Comparison of ENCODE assay signal across 1 fruit fly cellular context in genomic region chr3R:7645909-7646609, dm6.
A peak's percentile ranks its signal among the peaks of the same experiment; 100 is the strongest.
TF ChIP-seq lines count a peak whose summit lies in the region.

No protein-coding gene starts in this region.

TF ChIP-seq in whole organism, embryonic, 481 proteins besides CTCF, POLR2A, EP300 and RAD21 (continued from another document):
- TF ChIP-seq CG10654 (GFP tag; optimal IDR thresholded peaks at IDR 0.05; lab: Kevin White, UChicago) (no peak), fd96Cb (tag; optimal IDR thresholded peaks at IDR 0.05; lab: Kevin White, UChicago) (peak; percentile 39), CG6689 (GFP tag; IDR thresholded peaks at IDR 0.05; lab: Robert Waterston, UW) (peak; percentile 40), bcd (GFP tag; optimal IDR thresholded peaks at IDR 0.05; lab: Kevin White, UChicago) (peak; percentile 19), CG7745 (tag; optimal IDR thresholded peaks at IDR 0.05; lab: Kevin White, UChicago) (no peak), tx (GFP tag; optimal IDR thresholded peaks at IDR 0.05; lab: Kevin White, UChicago) (no peak), Oli (tag; optimal IDR thresholded peaks at IDR 0.05; lab: Kevin White, UChicago) (peak; percentile 42), CG18011 (GFP tag; optimal IDR thresholded peaks at IDR 0.05; lab: Kevin White, UChicago) (no peak), CG12104 (GFP tag; optimal IDR thresholded peaks at IDR 0.05; lab: Kevin White, UChicago) (no peak), CG1603 (tag; optimal IDR thresholded peaks at IDR 0.05; lab: Kevin White, UChicago) (peak; percentile 1), Opbp (GFP tag; IDR thresholded peaks at IDR 0.05; lab: Robert Waterston, UW; ENCODE audit: partially characterized antibody) (no peak), chn (GFP tag; optimal IDR thresholded peaks at IDR 0.05; lab: Kevin White, UChicago) (no peak), yki (optimal IDR thresholded peaks at IDR 0.05; lab: Kevin White, UChicago) (no peak), CG34422 (GFP tag; IDR thresholded peaks at IDR 0.05; lab: Robert Waterston, UW) (no peak), mld (GFP tag; IDR thresholded peaks at IDR 0.05; lab: Robert Waterston, UW; ENCODE audit: partially characterized antibody) (no peak), CG11456 (GFP tag; IDR thresholded peaks at IDR 0.05; lab: Robert Waterston, UW) (no peak), Hr39 (optimal IDR thresholded peaks at IDR 0.05; lab: Kevin White, UChicago) (no peak), gsb-n (tag; optimal IDR thresholded peaks at IDR 0.05; lab: Kevin White, UChicago) (peak; percentile 20), Deaf1 (tag; optimal IDR thresholded peaks at IDR 0.05; lab: Kevin White, UChicago) (no peak), CG8281 (tag; optimal IDR thresholded peaks at IDR 0.05; lab: Kevin White, UChicago) (no peak), Aef1 (GFP tag; IDR thresholded peaks at IDR 0.05; lab: Robert Waterston, UW) (no peak), cad (GFP tag; optimal IDR thresholded peaks at IDR 0.05; lab: Kevin White, UChicago) (no peak), pan (optimal IDR thresholded peaks at IDR 0.05; lab: Kevin White, UChicago) (no peak), pan (GFP tag; optimal IDR thresholded peaks at IDR 0.05 in 1 of 2, IDR thresholded peaks at IDR 0.05 in 1 of 2) (no peak), Hsf (GFP tag; optimal IDR thresholded peaks at IDR 0.05; lab: Kevin White, UChicago) (no peak), sisA (GFP tag; IDR thresholded peaks at IDR 0.05; lab: Robert Waterston, UW) (no peak), disco-r (GFP tag; optimal IDR thresholded peaks at IDR 0.05; lab: Kevin White, UChicago) (no peak), hkb (optimal IDR thresholded peaks at IDR 0.05; lab: Kevin White, UChicago) (no peak), hkb (GFP tag; IDR thresholded peaks at IDR 0.05; lab: Robert Waterston, UW) (no peak), CG7987 (GFP tag; optimal IDR thresholded peaks at IDR 0.05; lab: Kevin White, UChicago) (no peak), lab (GFP tag; optimal IDR thresholded peaks at IDR 0.05; lab: Kevin White, UChicago) (peak; percentile 11), Atf6 (GFP tag; IDR thresholded peaks at IDR 0.05; lab: Robert Waterston, UW) (no peak), CrebB (tag; optimal IDR thresholded peaks at IDR 0.05; lab: Kevin White, UChicago) (no peak), CG9797 (GFP tag; optimal IDR thresholded peaks at IDR 0.05; lab: Kevin White, UChicago) (no peak), Kr (GFP tag; optimal IDR thresholded peaks at IDR 0.05; lab: Kevin White, UChicago) (no peak), Rfx (GFP tag; IDR thresholded peaks at IDR 0.05; lab: Robert Waterston, UW) (no peak), CG31441 (GFP tag; IDR thresholded peaks at IDR 0.05; lab: Robert Waterston, UW) (peak; percentile 57), nerfin-2 (GFP tag; IDR thresholded peaks at IDR 0.05; lab: Robert Waterston, UW; ENCODE audit: partially characterized antibody) (no peak), so (GFP tag; IDR thresholded peaks at IDR 0.05; lab: Robert Waterston, UW) (no peak), GATAe (GFP tag; conservative IDR thresholded peaks at IDR 0.05; lab: Robert Waterston, UW) (no peak), CG16863 (GFP tag; optimal IDR thresholded peaks at IDR 0.05; lab: Kevin White, UChicago) (no peak), CG8478 (optimal IDR thresholded peaks at IDR 0.05; lab: Kevin White, UChicago) (no peak), odd (GFP tag; optimal IDR thresholded peaks at IDR 0.05; lab: Kevin White, UChicago) (no peak), Xbp1 (GFP tag; optimal IDR thresholded peaks at IDR 0.05; lab: Kevin White, UChicago) (peak; percentile 9), slbo (GFP tag; IDR thresholded peaks at IDR 0.05; lab: Robert Waterston, UW) (no peak), gem (tag; optimal IDR thresholded peaks at IDR 0.05; lab: Kevin White, UChicago) (peak; percentile 69), HLH3B (GFP tag; IDR thresholded peaks at IDR 0.05; lab: Robert Waterston, UW) (no peak), CG18619 (GFP tag; optimal IDR thresholded peaks at IDR 0.05; lab: Kevin White, UChicago) (no peak), Xrp1 (GFP tag; IDR thresholded peaks at IDR 0.05; lab: Robert Waterston, UW) (peak; percentile 46), CG10147 (GFP tag; optimal IDR thresholded peaks at IDR 0.05; lab: Kevin White, UChicago) (no peak), jumu (GFP tag; optimal IDR thresholded peaks at IDR 0.05; lab: Kevin White, UChicago) (no peak), chinmo (GFP tag; IDR thresholded peaks at IDR 0.05; lab: Robert Waterston, UW; ENCODE audit: partially characterized antibody) (no peak), CG3281 (GFP tag; optimal IDR thresholded peaks at IDR 0.05; lab: Kevin White, UChicago) (peak; percentile 9), CG17802 (tag; optimal IDR thresholded peaks at IDR 0.05; lab: Kevin White, UChicago) (no peak), CG11695 (GFP tag; IDR thresholded peaks at IDR 0.05; lab: Robert Waterston, UW) (0 out of 3 replicates have a peak, but pooled peaks have one; percentile 10), CG7786 (GFP tag; optimal IDR thresholded peaks at IDR 0.05; lab: Kevin White, UChicago) (no peak), CG4820 (GFP tag; optimal IDR thresholded peaks at IDR 0.05; lab: Kevin White, UChicago) (peak; percentile 15), Pdp1 (GFP tag; optimal IDR thresholded peaks at IDR 0.05; lab: Kevin White, UChicago) (peak in 1 of 2 experiments; percentile 22), croc (GFP tag; conservative IDR thresholded peaks at IDR 0.05; lab: Robert Waterston, UW) (no peak), org-1 (GFP tag; optimal IDR thresholded peaks at IDR 0.05; lab: Kevin White, UChicago) (no peak), CG13287 (GFP tag; IDR thresholded peaks at IDR 0.05; lab: Robert Waterston, UW; ENCODE audit: partially characterized antibody) (no peak), CG9727 (GFP tag; optimal IDR thresholded peaks at IDR 0.05; lab: Kevin White, UChicago) (no peak), Hand (GFP tag; optimal IDR thresholded peaks at IDR 0.05; lab: Kevin White, UChicago) (no peak), CG13775 (GFP tag; optimal IDR thresholded peaks at IDR 0.05; lab: Kevin White, UChicago) (no peak), CG7839 (tag; optimal IDR thresholded peaks at IDR 0.05; lab: Kevin White, UChicago) (peak; percentile 46), dmrt11E (tag; optimal IDR thresholded peaks at IDR 0.05; lab: Kevin White, UChicago) (peak; percentile 65), ab (GFP tag; optimal IDR thresholded peaks at IDR 0.05; lab: Kevin White, UChicago) (no peak), ranshi (GFP tag; IDR thresholded peaks at IDR 0.05; lab: Robert Waterston, UW) (no peak), ATbp (GFP tag; optimal IDR thresholded peaks at IDR 0.05; lab: Kevin White, UChicago) (peak; percentile 19), CG13624 (GFP tag; optimal IDR thresholded peaks at IDR 0.05; lab: Kevin White, UChicago) (no peak), slou (GFP tag; optimal IDR thresholded peaks at IDR 0.05; lab: Kevin White, UChicago) (no peak), CG11504 (tag; optimal IDR thresholded peaks at IDR 0.05; lab: Kevin White, UChicago) (peak; percentile 36), fd102C (GFP tag; optimal IDR thresholded peaks at IDR 0.05; lab: Kevin White, UChicago) (no peak), CG1529 (GFP tag; optimal IDR thresholded peaks at IDR 0.05; lab: Kevin White, UChicago) (peak; percentile 14), CG18262 (tag; optimal IDR thresholded peaks at IDR 0.05; lab: Kevin White, UChicago) (peak; percentile 77), insv (GFP tag; optimal IDR thresholded peaks at IDR 0.05; lab: Kevin White, UChicago) (no peak), sna (GFP tag; IDR thresholded peaks at IDR 0.05; lab: Robert Waterston, UW; ENCODE audit: partially characterized antibody) (no peak), Ets65A (GFP tag; lab: Kevin White, UChicago) (peak; percentile 17), Mes4 (GFP tag; optimal IDR thresholded peaks at IDR 0.05; lab: Kevin White, UChicago) (no peak), D (optimal IDR thresholded peaks at IDR 0.05; lab: Kevin White, UChicago) (no peak), D (GFP tag; optimal IDR thresholded peaks at IDR 0.05; lab: Kevin White, UChicago) (peak; percentile 20), gfzf (GFP tag; optimal IDR thresholded peaks at IDR 0.05; lab: Kevin White, UChicago) (no peak), Sry-β (GFP tag; optimal IDR thresholded peaks at IDR 0.05; lab: Kevin White, UChicago) (no peak), CkIIα-i1 (GFP tag; IDR thresholded peaks at IDR 0.05; lab: Robert Waterston, UW) (no peak), CG13424 (tag; optimal IDR thresholded peaks at IDR 0.05; lab: Kevin White, UChicago) (peak; percentile 40), NC2β (GFP tag; optimal IDR thresholded peaks at IDR 0.05; lab: Kevin White, UChicago) (no peak), CG1602 (GFP tag; optimal IDR thresholded peaks at IDR 0.05; lab: Kevin White, UChicago) (no peak), CG10543 (GFP tag; optimal IDR thresholded peaks at IDR 0.05; lab: Kevin White, UChicago) (no peak), Camta (GFP tag; optimal IDR thresholded peaks at IDR 0.05; lab: Kevin White, UChicago) (no peak), cg (GFP tag; optimal IDR thresholded peaks at IDR 0.05; lab: Kevin White, UChicago) (no peak), ttk (GFP tag; IDR thresholded peaks at IDR 0.05; lab: Robert Waterston, UW) (no peak), CG4282 (GFP tag; optimal IDR thresholded peaks at IDR 0.05; lab: Kevin White, UChicago) (no peak), nmo (GFP tag; optimal IDR thresholded peaks at IDR 0.05; lab: Kevin White, UChicago) (peak; percentile 58), CG32532 (GFP tag; IDR thresholded peaks at IDR 0.05; lab: Robert Waterston, UW) (no peak), tgo (GFP tag; IDR thresholded peaks at IDR 0.05; lab: Robert Waterston, UW) (no peak), Scr (GFP tag; IDR thresholded peaks at IDR 0.05; lab: Robert Waterston, UW; ENCODE audit: partially characterized antibody) (no peak), CG17912 (GFP tag; optimal IDR thresholded peaks at IDR 0.05; lab: Kevin White, UChicago) (no peak), Hmr (GFP tag; optimal IDR thresholded peaks at IDR 0.05; lab: Kevin White, UChicago) (peak; percentile 4), NK7.1 (GFP tag; optimal IDR thresholded peaks at IDR 0.05; lab: Kevin White, UChicago) (no peak), CG11398 (GFP tag; optimal IDR thresholded peaks at IDR 0.05; lab: Kevin White, UChicago) (no peak), sqz (GFP tag; optimal IDR thresholded peaks at IDR 0.05; lab: Kevin White, UChicago) (no peak), CG10462 (GFP tag; optimal IDR thresholded peaks at IDR 0.05; lab: Kevin White, UChicago) (no peak), CG8388 (GFP tag; optimal IDR thresholded peaks at IDR 0.05; lab: Kevin White, UChicago) (peak; percentile 41), usp (GFP tag; optimal IDR thresholded peaks at IDR 0.05; lab: Kevin White, UChicago) (no peak), stc (GFP tag; IDR thresholded peaks at IDR 0.05; lab: Robert Waterston, UW) (no peak), Tbp (GFP tag; optimal IDR thresholded peaks at IDR 0.05; lab: Kevin White, UChicago) (no peak), CG14441 (GFP tag; IDR thresholded peaks at IDR 0.05; lab: Robert Waterston, UW) (no peak), Nf-YB (GFP tag; optimal IDR thresholded peaks at IDR 0.05; lab: Kevin White, UChicago) (no peak), sens (GFP tag; lab: Kevin White, UChicago) (peak; percentile 86), cwo (GFP tag; optimal IDR thresholded peaks at IDR 0.05; lab: Kevin White, UChicago) (no peak), sim (GFP tag; IDR thresholded peaks at IDR 0.05; lab: Robert Waterston, UW) (no peak), pita (GFP tag; optimal IDR thresholded peaks at IDR 0.05; lab: Kevin White, UChicago) (no peak), CG12659 (GFP tag; optimal IDR thresholded peaks at IDR 0.05; lab: Kevin White, UChicago) (no peak), chif (GFP tag; optimal IDR thresholded peaks at IDR 0.05; lab: Kevin White, UChicago) (peak in 1 of 2 experiments; percentile 31), CG16815 (GFP tag; optimal IDR thresholded peaks at IDR 0.05; lab: Kevin White, UChicago) (peak; percentile 5), CG2889 (GFP tag; IDR thresholded peaks at IDR 0.05; lab: Robert Waterston, UW) (no peak), CG11723 (GFP tag; optimal IDR thresholded peaks at IDR 0.05; lab: Kevin White, UChicago) (no peak), Drgx (GFP tag; IDR thresholded peaks at IDR 0.05; lab: Robert Waterston, UW) (no peak), schlank (tag; optimal IDR thresholded peaks at IDR 0.05; lab: Kevin White, UChicago) (no peak), trem (tag; optimal IDR thresholded peaks at IDR 0.05; lab: Kevin White, UChicago) (peak; percentile 40), CG17361 (GFP tag; IDR thresholded peaks at IDR 0.05; lab: Robert Waterston, UW) (peak; percentile 73; the same call in 2 of the 3 replicates), run (tag; optimal IDR thresholded peaks at IDR 0.05; lab: Kevin White, UChicago) (no peak), da (GFP tag; optimal IDR thresholded peaks at IDR 0.05; lab: Kevin White, UChicago) (no peak), Chrac-16 (GFP tag; optimal IDR thresholded peaks at IDR 0.05; lab: Kevin White, UChicago) (peak; percentile 15), twi (tag; optimal IDR thresholded peaks at IDR 0.05; lab: Kevin White, UChicago) (peak; percentile 49), ewg (GFP tag; optimal IDR thresholded peaks at IDR 0.05; lab: Kevin White, UChicago) (peak; percentile 14), Fer3 (tag; optimal IDR thresholded peaks at IDR 0.05; lab: Kevin White, UChicago) (no peak), CG10321 (GFP tag; IDR thresholded peaks at IDR 0.05; lab: Robert Waterston, UW) (no peak), CG2875 (GFP tag; optimal IDR thresholded peaks at IDR 0.05; lab: Kevin White, UChicago) (peak; percentile 5), Hey (tag; optimal IDR thresholded peaks at IDR 0.05; lab: Kevin White, UChicago) (no peak), CG14050 (GFP tag; IDR thresholded peaks at IDR 0.05; lab: Robert Waterston, UW) (no peak), Nf-YA (GFP tag; IDR thresholded peaks at IDR 0.05; lab: Robert Waterston, UW) (no peak), Bteb2 (GFP tag; optimal IDR thresholded peaks at IDR 0.05; lab: Kevin White, UChicago) (no peak), CG15696 (tag; optimal IDR thresholded peaks at IDR 0.05; lab: Kevin White, UChicago) (no peak), CG34224 (GFP tag; IDR thresholded peaks at IDR 0.05; lab: Robert Waterston, UW; ENCODE audit: partially characterized antibody) (no peak)
